Fruit fly (Drosophila melanogaster) whole organism, pupa: Measurements from ENCODE around the gene IRSp53.

Source experiments
- CG10348 ChIP-seq: fragments of 200-800 bp; sonication (Bioruptor generic); IDR thresholded peaks from 2 replicates; pipeline ENCODE4 v1.3.6; 2022; ENCODE audit warnings: missing biosample characterization, missing genetic modification characterization
- CG12605 ChIP-seq: fragments of 200-800 bp; sonication (Bioruptor generic); IDR thresholded peaks from 2 replicates; pipeline ENCODE4 v1.3.6; 2022; ENCODE audit warnings: missing biosample characterization, missing genetic modification characterization
- CG15710 ChIP-seq: fragments of 200-800 bp; sonication (Bioruptor generic); optimal IDR thresholded peaks from 2 replicates; lab custom pipeline; 2018; ENCODE audit warnings: missing biosample characterization, mild to moderate bottlenecking, missing genetic modification characterization, moderate library complexity
- CG32121 ChIP-seq: fragments of 200-800 bp; sonication (Bioruptor generic); IDR thresholded peaks from 2 replicates; pipeline ENCODE4 v1.3.6; 2022; ENCODE audit warnings: missing biosample characterization, missing genetic modification characterization
- CG8159 ChIP-seq: fragments of 200-800 bp; sonication (Bioruptor generic); optimal IDR thresholded peaks from 3 replicates; lab custom pipeline; 2018; ENCODE audit warnings: missing biosample characterization, mild to moderate bottlenecking, missing genetic modification characterization, moderate library complexity
- CG9948 ChIP-seq: fragments of 200-800 bp; sonication (Bioruptor generic); optimal IDR thresholded peaks from 2 replicates; lab custom pipeline; 2018; ENCODE audit warnings: missing biosample characterization, mild to moderate bottlenecking, missing genetic modification characterization, moderate library complexity
- Pif1B ChIP-seq: fragments of 200-800 bp; sonication (Bioruptor generic); optimal IDR thresholded peaks from 3 replicates; lab custom pipeline; 2016; ENCODE audit warnings: missing biosample characterization, missing genetic modification characterization
- rn ChIP-seq: fragments of 200-800 bp; sonication (Bioruptor generic); IDR thresholded peaks from 2 replicates; pipeline ENCODE4 v1.3.6; 2022; ENCODE audit warnings: missing biosample characterization, missing genetic modification characterization

DNA sequence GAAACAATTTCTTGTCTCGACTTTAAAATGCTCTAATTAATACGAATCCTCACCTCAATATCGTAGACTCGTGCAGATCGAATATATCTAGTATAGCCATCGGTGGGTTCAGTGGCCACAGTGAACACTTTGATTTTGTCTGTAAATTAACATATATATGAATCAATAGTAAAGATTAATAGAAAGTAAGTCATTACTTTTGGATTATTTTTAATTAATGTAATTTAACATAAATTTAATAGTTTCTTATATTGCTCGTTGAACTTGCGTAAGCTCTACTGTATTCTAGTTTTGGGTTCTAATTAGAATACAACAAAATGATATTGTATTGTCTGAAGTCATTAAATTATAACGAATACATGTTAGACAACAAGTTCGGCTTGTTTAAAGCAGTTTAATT, 69.0 kb downstream of the IRSp53 start:
- TF ChIP-seq Pif1B, result no peak
- TF ChIP-seq CG9948 (tag; lab: Kevin White, UChicago), result no peak
- no peak for TF ChIP-seq rn (GFP tag; lab: Robert Waterston, UW)
- no peak for TF ChIP-seq CG32121 (GFP tag; lab: Robert Waterston, UW)
- no peak for TF ChIP-seq CG10348 (GFP tag; lab: Robert Waterston, UW)
- TF ChIP-seq CG12605, result no peak
- TF ChIP-seq CG8159, result no peak
- no peak for TF ChIP-seq CG15710 (tag; lab: Kevin White, UChicago)
